Worm (Caenorhabditis elegans): Measurements from ENCODE around the gene rgr-1.

rgr-1 gene

ce11 chrIII:9390924-9391323, 2.6 kb upstream of the rgr-1 start (continued):
- TF ChIP-seq snpc-4 (tag; optimal IDR thresholded peaks at IDR 0.05) (no peak), lsy-2 (tag; optimal IDR thresholded peaks at IDR 0.05) (peak in 1 of 2 experiments; percentile 62), zag-1 (tag; optimal IDR thresholded peaks at IDR 0.05) (no peak), gei-8 (GFP tag; optimal IDR thresholded peaks at IDR 0.05) (no peak), ceh-44 (GFP tag; IDR thresholded peaks at IDR 0.05) (no peak), rbr-2 (tag; optimal IDR thresholded peaks at IDR 0.05) (no peak), arid-1 (GFP tag; conservative IDR thresholded peaks at IDR 0.05) (peak; percentile 30; the same call in 1 of the 2 replicates), lim-7 (GFP tag; IDR thresholded peaks at IDR 0.05) (0 out of 2 replicates have a peak, but pooled peaks have one; percentile 43), lin-13 (GFP tag; optimal IDR thresholded peaks at IDR 0.05) (peak; percentile 18)

ce11 chrIII:9401036-9401435, 7.5 kb downstream of the rgr-1 start, which contains the start of gene nlp-48:
Gene nlp-48 (minus strand): TSS chrIII:9401136.
- no peak for TF ChIP-seq jun-1 (tag; optimal IDR thresholded peaks at IDR 0.05)
- no peak for TF ChIP-seq ceh-32 (tag; optimal IDR thresholded peaks at IDR 0.05; ENCODE audit: poor library complexity)
- no peak for TF ChIP-seq ztf-7 (tag; optimal IDR thresholded peaks at IDR 0.05)
- no peak for TF ChIP-seq nhr-77 (tag; optimal IDR thresholded peaks at IDR 0.05)
- TF ChIP-seq Y105C5A.15 (GFP tag; IDR thresholded peaks at IDR 0.05): no peak
- TF ChIP-seq ztf-11 (tag; optimal IDR thresholded peaks at IDR 0.05): no peak
- no peak for TF ChIP-seq T20F7.1 (GFP tag; optimal IDR thresholded peaks at IDR 0.05)
- no peak for TF ChIP-seq ceh-28 (tag; optimal IDR thresholded peaks at IDR 0.05)
- TF ChIP-seq zfp-3 (GFP tag; conservative IDR thresholded peaks at IDR 0.05): no peak
- TF ChIP-seq mxl-2 (GFP tag; conservative IDR thresholded peaks at IDR 0.05): no peak
- TF ChIP-seq ces-1 (GFP tag; optimal IDR thresholded peaks at IDR 0.05): no peak
- TF ChIP-seq dmd-8 (GFP tag; IDR thresholded peaks at IDR 0.05): no peak
- TF ChIP-seq F37D6.2 (tag; optimal IDR thresholded peaks at IDR 0.05): no peak
- no peak for TF ChIP-seq F44E2.7 (GFP tag; IDR thresholded peaks at IDR 0.05)
- no peak for TF ChIP-seq hmg-1.1 (GFP tag; IDR thresholded peaks at IDR 0.05)

ce11 chrIII:9406600-9406999, 13.1 kb downstream of the rgr-1 start, which contains the start of gene T26G10.1:
Gene T26G10.1 (minus strand): TSS chrIII:9406641.
- peak; percentile 85 for TF ChIP-seq mes-2 (tag; optimal IDR thresholded peaks at IDR 0.05; ENCODE audit: poor library complexity, severe bottlenecking)
- peak; percentile 3 for TF ChIP-seq F37D6.2 (tag; optimal IDR thresholded peaks at IDR 0.05)
- TF ChIP-seq skn-1 (tag; optimal IDR thresholded peaks at IDR 0.05): no peak
- TF ChIP-seq zip-2 (tag; optimal IDR thresholded peaks at IDR 0.05): no peak
- TF ChIP-seq egl-43 (GFP tag; IDR thresholded peaks at IDR 0.05): no peak
- no peak for TF ChIP-seq hif-1 (tag; optimal IDR thresholded peaks at IDR 0.05)
- no peak for TF ChIP-seq Y75B8A.6 (GFP tag; IDR thresholded peaks at IDR 0.05)
- 0 out of 2 replicates have a peak, but pooled peaks have one; percentile 16 for TF ChIP-seq lin-29 (GFP tag; IDR thresholded peaks at IDR 0.05)
- no peak for TF ChIP-seq nhr-111 (GFP tag; optimal IDR thresholded peaks at IDR 0.05)
- no peak for TF ChIP-seq nhr-42 (GFP tag; IDR thresholded peaks at IDR 0.05)
- peak; percentile 66 for TF ChIP-seq T26A8.4 (GFP tag; IDR thresholded peaks at IDR 0.05)
- 0 out of 2 replicates have a peak, but pooled peaks have one; percentile 59 for TF ChIP-seq dmd-9 (GFP tag; IDR thresholded peaks at IDR 0.05)
- TF ChIP-seq vab-7 (GFP tag; IDR thresholded peaks at IDR 0.05): 0 out of 2 replicates have a peak, but pooled peaks have one; percentile 21
- TF ChIP-seq nhr-41 (GFP tag; IDR thresholded peaks at IDR 0.05): no peak
- no peak for TF ChIP-seq fos-1 (tag; optimal IDR thresholded peaks at IDR 0.05)
- TF ChIP-seq rbr-2 (tag; optimal IDR thresholded peaks at IDR 0.05): peak; percentile 67
- no peak for TF ChIP-seq snpc-4 (tag; optimal IDR thresholded peaks at IDR 0.05)
- TF ChIP-seq Y48G9A.11 (GFP tag; IDR thresholded peaks at IDR 0.05): peak; percentile 72
- no peak for TF ChIP-seq mxl-2 (GFP tag; conservative IDR thresholded peaks at IDR 0.05)
- no peak for TF ChIP-seq daf-8 (GFP tag; IDR thresholded peaks at IDR 0.05)
- peak; percentile 42 for TF ChIP-seq unc-130 (GFP tag; optimal IDR thresholded peaks at IDR 0.05)
- TF ChIP-seq Y5F2A.4 (GFP tag; optimal IDR thresholded peaks at IDR 0.05): no peak
- no peak for TF ChIP-seq lin-13 (GFP tag; optimal IDR thresholded peaks at IDR 0.05)
- 0 out of 2 replicates have a peak, but pooled peaks have one; percentile 45 for TF ChIP-seq ceh-20 (GFP tag; IDR thresholded peaks at IDR 0.05)
- no peak for TF ChIP-seq dmd-8 (GFP tag; IDR thresholded peaks at IDR 0.05)
- no peak for TF ChIP-seq zfp-2 (tag; optimal IDR thresholded peaks at IDR 0.05)
- peak; percentile 80 for TF ChIP-seq arid-1 (GFP tag; conservative IDR thresholded peaks at IDR 0.05)
- TF ChIP-seq ceh-32 (tag; optimal IDR thresholded peaks at IDR 0.05; ENCODE audit: poor library complexity): no peak
- no peak for TF ChIP-seq ZK546.5 (tag; optimal IDR thresholded peaks at IDR 0.05)
- no peak for TF ChIP-seq F10B5.3 (tag; optimal IDR thresholded peaks at IDR 0.05)
- TF ChIP-seq F26F4.8 (GFP tag; conservative IDR thresholded peaks at IDR 0.05): no peak
- TF ChIP-seq ztf-11 (tag; optimal IDR thresholded peaks at IDR 0.05): no peak
